Worm (Caenorhabditis elegans) whole organism, midembryonic: ENCODE results near the gene F54B11.4.
A peak's percentile ranks its signal among the peaks of the same experiment; 100 is the strongest.

Experiments
- cog-1 ChIP-seq: sonication (generic microtip); optimal IDR thresholded peaks from 2 replicates; lab custom pipeline; 2016; ENCODE audit warnings: missing genetic modification characterization, missing compliant biosample characterization
- klf-2 ChIP-seq: fragments of 200-800 bp; sonication (Bioruptor generic); conservative IDR thresholded peaks from 2 replicates; pipeline ENCODE4 v1.3.6; 2022; ENCODE audit warnings: missing genetic modification reagents, missing genetic modification characterization, missing compliant biosample characterization
- med-1 ChIP-seq: sonication (generic microtip); optimal IDR thresholded peaks from 2 replicates; lab custom pipeline; 2017; ENCODE audit warnings: missing genetic modification characterization, mild to moderate bottlenecking, missing compliant biosample characterization, antibody characterized with exemption, missing genetic modification reagents; ENCODE audit not compliant: insufficient read depth
- ref-1 ChIP-seq: fragments of 200-800 bp; sonication (Bioruptor generic); conservative IDR thresholded peaks from 2 replicates; pipeline ENCODE4 v1.3.6; 2022; ENCODE audit warnings: missing genetic modification reagents, missing genetic modification characterization, missing compliant biosample characterization
- ztf-23 ChIP-seq: fragments of 200-800 bp; sonication (Bioruptor generic); IDR thresholded peaks from 2 replicates; pipeline ENCODE4 v1.3.6; 2022; ENCODE audit warnings: missing genetic modification reagents, missing genetic modification characterization, missing compliant biosample characterization
- ztf-29 ChIP-seq: fragments of 200-800 bp; sonication (Bioruptor generic); IDR thresholded peaks from 2 replicates; pipeline ENCODE4 v1.3.6; 2022; ENCODE audit warnings: missing genetic modification reagents, missing genetic modification characterization, missing compliant biosample characterization

- TF ChIP-seq klf-2 (GFP tag; lab: Robert Waterston, UW) (no peak), ztf-23 (GFP tag; lab: Robert Waterston, UW) (no peak), ref-1 (GFP tag; lab: Robert Waterston, UW) (no peak), ztf-29 (GFP tag; lab: Robert Waterston, UW) (no peak), cog-1 (peak; percentile 75), med-1 (GFP tag; lab: Kevin White, UChicago) (no peak)
Observed at ce11 chrX:13583895-13584344, 8.5 kb upstream of the F54B11.4 start.
